Fruit fly (Drosophila melanogaster): ENCODE measurements around the gene Grp170.

DNA sequence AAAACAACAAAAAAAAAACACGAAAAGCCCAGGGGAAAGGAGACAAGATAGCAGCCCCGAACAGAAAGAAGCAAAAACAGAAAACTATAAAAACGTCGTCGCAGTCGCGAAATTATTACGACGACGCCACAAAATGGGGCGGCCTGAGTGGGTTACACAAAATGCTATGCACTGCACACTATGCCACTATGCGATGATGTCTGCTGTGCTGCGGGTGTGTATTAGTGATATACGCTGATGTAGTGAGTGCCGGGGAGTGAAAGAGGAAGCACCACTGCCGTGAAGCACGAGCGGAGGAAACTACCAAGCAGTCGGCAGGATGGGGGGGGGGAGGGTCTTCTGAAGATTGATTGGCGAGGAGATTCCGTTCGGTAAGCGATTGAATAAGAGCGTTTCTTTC is 12.1 kb upstream of the Grp170 start:
- TF ChIP-seq emc (GFP tag; optimal IDR thresholded peaks at IDR 0.05), result no peak
- TF ChIP-seq CG1603 (tag; optimal IDR thresholded peaks at IDR 0.05), result no peak
- no peak for TF ChIP-seq disco-r (GFP tag; optimal IDR thresholded peaks at IDR 0.05)
- no peak for TF ChIP-seq Rx (GFP tag; IDR thresholded peaks at IDR 0.05)

All from whole organism, embryonic.